Worm (Caenorhabditis elegans) whole organism, young adult: ENCODE data around the gene kqt-2.

Experiments used
- B0019.2 ChIP-seq: fragments of 200-800 bp; sonication (Bioruptor generic); conservative IDR thresholded peaks from 2 replicates; pipeline ENCODE4 v1.3.6; 2022; ENCODE audit warnings: missing genetic modification reagents, missing genetic modification characterization, missing compliant biosample characterization
- aptf-3 ChIP-seq: fragments of 200-800 bp; sonication (Bioruptor generic); IDR thresholded peaks from 2 replicates; pipeline ENCODE4 v1.3.6; 2022; ENCODE audit warnings: missing genetic modification characterization, missing compliant biosample characterization
- ccch-3 ChIP-seq: fragments of 200-800 bp; sonication (Bioruptor generic); optimal IDR thresholded peaks from 2 replicates; lab custom pipeline; 2018; ENCODE audit warnings: mild to moderate bottlenecking, missing genetic modification characterization, missing compliant biosample characterization
- cebp-1 ChIP-seq, 2 experiments: fragments of 200-800 bp in 1 of 2; sonication (Bioruptor generic) in 1 of 2; sonication (generic microtip) in 1 of 2; IDR thresholded peaks in 1 of 2; optimal IDR thresholded peaks in 1 of 2; 2 replicates each; pipeline versions ENCODE4 v1.3.6 to Lab custom; 2017 to 2022; ENCODE audit warnings: missing compliant biosample characterization in 2 of 2, missing genetic modification characterization in 2 of 2, mild to moderate bottlenecking in 1 of 2, missing genetic modification reagents in 1 of 2, moderate library complexity in 1 of 2
- ceh-27 ChIP-seq: fragments of 200-800 bp; sonication (Bioruptor generic); optimal IDR thresholded peaks from 2 replicates; lab custom pipeline; 2018; ENCODE audit warnings: mild to moderate bottlenecking, missing genetic modification characterization, moderate library complexity, missing compliant biosample characterization
- dox-1 ChIP-seq: fragments of 200-800 bp; sonication (Bioruptor generic); IDR thresholded peaks from 2 replicates; pipeline ENCODE4 v1.3.6; 2022; ENCODE audit warnings: missing genetic modification reagents, missing genetic modification characterization, missing compliant biosample characterization
- egrh-3 ChIP-seq: fragments of 200-800 bp; sonication (Bioruptor generic); IDR thresholded peaks from 2 replicates; pipeline ENCODE4 v1.3.6; 2022; ENCODE audit warnings: missing genetic modification reagents, missing genetic modification characterization, missing compliant biosample characterization
- him-1 ChIP-seq: sonication (generic microtip); optimal IDR thresholded peaks from 2 replicates; lab custom pipeline; 2016; ENCODE audit warnings: missing genotype, missing genetic modification reagents, missing genetic modification characterization, missing compliant biosample characterization
- hlh-12 ChIP-seq: sonication (generic microtip); optimal IDR thresholded peaks from 2 replicates; lab custom pipeline; 2016; ENCODE audit warnings: missing genetic modification characterization, missing compliant biosample characterization
- let-607 ChIP-seq, 2 experiments: fragments of 200-800 bp in 1 of 2; sonication (Bioruptor generic) in 1 of 2; sonication (generic microtip) in 1 of 2; optimal IDR thresholded peaks; 2 replicates each; lab custom pipeline; 2016 to 2018; ENCODE audit warnings: mild to moderate bottlenecking in 2 of 2, missing compliant biosample characterization in 2 of 2, missing genetic modification characterization in 2 of 2, moderate library complexity in 2 of 2, missing genotype in 1 of 2
- madf-10 ChIP-seq: sonication (generic microtip); optimal IDR thresholded peaks from 2 replicates; lab custom pipeline; 2016; ENCODE audit warnings: mild to moderate bottlenecking, missing genetic modification characterization, missing compliant biosample characterization
- madf-8 ChIP-seq: fragments of 200-800 bp; sonication (Bioruptor generic); conservative IDR thresholded peaks from 2 replicates; pipeline ENCODE4 v1.3.6; 2022; ENCODE audit warnings: missing genetic modification reagents, missing genetic modification characterization, missing compliant biosample characterization
- nfya-1 ChIP-seq: sonication (generic microtip); optimal IDR thresholded peaks from 2 replicates; lab custom pipeline; 2017; ENCODE audit warnings: antibody characterized with exemption, missing compliant biosample characterization, missing genetic modification characterization, borderline replicate concordance; ENCODE audit not compliant: insufficient read depth
- nhr-27 ChIP-seq: fragments of 200-800 bp; sonication (Bioruptor generic); optimal IDR thresholded peaks from 2 replicates; lab custom pipeline; 2018; ENCODE audit warnings: mild to moderate bottlenecking, missing genetic modification characterization, moderate library complexity, missing compliant biosample characterization
- nhr-80 ChIP-seq: sonication (generic microtip); optimal IDR thresholded peaks from 2 replicates; lab custom pipeline; 2016; ENCODE audit warnings: missing genetic modification characterization, missing compliant biosample characterization
- snpc-1.3 ChIP-seq: sonication (generic microtip); optimal IDR thresholded peaks from 2 replicates; lab custom pipeline; 2017; ENCODE audit warnings: missing genetic modification characterization, mild to moderate bottlenecking, missing compliant biosample characterization, antibody characterized with exemption, moderate library complexity, missing genotype, missing genetic modification reagents; ENCODE audit not compliant: insufficient read depth
- tbp1 ChIP-seq: fragments of 200-800 bp; sonication (Bioruptor generic); optimal IDR thresholded peaks from 2 replicates; lab custom pipeline; 2018; ENCODE audit warnings: mild to moderate bottlenecking, missing genetic modification characterization, missing compliant biosample characterization
- unc-62 ChIP-seq: fragments of 150-350 bp; optimal IDR thresholded peaks from 2 replicates; lab custom pipeline; 2014; ENCODE audit warnings: missing biosample characterization, missing genetic modification reagents, missing genetic modification characterization

kqt-2 gene

ce11 chrX:8201210-8201609 is 45.0 kb downstream of the kqt-2 start:
- TF ChIP-seq madf-8 = no peak
- peak; percentile 23 for TF ChIP-seq ceh-27 (GFP tag; lab: Kevin White, UChicago)

ce11 chrX:8200206-8200605 is 46.0 kb downstream of the kqt-2 start:
- TF ChIP-seq nfya-1 (tag; lab: Kevin White, UChicago) = no peak
- no peak for TF ChIP-seq snpc-1.3
- no peak for TF ChIP-seq hlh-12 (tag; lab: Kevin White, UChicago)
- TF ChIP-seq cebp-1 (GFP tag; IDR thresholded peaks at IDR 0.05; lab: Robert Waterston, UW) = no peak
- TF ChIP-seq cebp-1 (tag; optimal IDR thresholded peaks at IDR 0.05; lab: Kevin White, UChicago) = no peak
- TF ChIP-seq dox-1 (GFP tag; lab: Robert Waterston, UW) = no peak
- TF ChIP-seq him-1 = no peak
- no peak for TF ChIP-seq nhr-27 (tag; lab: Kevin White, UChicago)
- TF ChIP-seq B0019.2 (GFP tag; lab: Robert Waterston, UW) = no peak
- TF ChIP-seq egrh-3 (GFP tag; lab: Robert Waterston, UW) = no peak
- TF ChIP-seq ccch-3 (GFP tag; lab: Kevin White, UChicago) = no peak
- TF ChIP-seq madf-10 (tag; lab: Kevin White, UChicago) = no peak
- TF ChIP-seq unc-62 = no peak

- TF ChIP-seq nhr-80 (tag; lab: Kevin White, UChicago) = peak; percentile 59
- no peak for TF ChIP-seq hlh-12 (tag; lab: Kevin White, UChicago)
- peak; percentile 7 for TF ChIP-seq tbp1
- peak; percentile 53 to 65 for TF ChIP-seq let-607 (tag; optimal IDR thresholded peaks at IDR 0.05; lab: Kevin White, UChicago)
- TF ChIP-seq cebp-1 (GFP tag; IDR thresholded peaks at IDR 0.05; lab: Robert Waterston, UW) = no peak
- TF ChIP-seq cebp-1 (tag; optimal IDR thresholded peaks at IDR 0.05; lab: Kevin White, UChicago) = peak; percentile 16
- TF ChIP-seq aptf-3 (GFP tag; lab: Robert Waterston, UW) = no peak
These were observed 53.0 kb downstream of the kqt-2 start for ce11 chrX:8193213-8193612.
